Worm (Caenorhabditis elegans) whole organism, L1 larva: ENCODE results near the gene ceh-60.

Source experiments
- C16A3.4 ChIP-seq: fragments of 150-350 bp; optimal IDR thresholded peaks from 2 replicates; lab custom pipeline; 2014; ENCODE audit warnings: missing biosample characterization, missing genetic modification characterization
- alr-1 ChIP-seq: fragments of 200-800 bp; sonication (Bioruptor generic); optimal IDR thresholded peaks from 2 replicates; lab custom pipeline; 2018; ENCODE audit warnings: borderline replicate concordance, mild to moderate bottlenecking, missing genetic modification characterization, missing compliant biosample characterization
- ama-1 ChIP-seq: fragments of 150-350 bp; optimal IDR thresholded peaks from 2 replicates; lab custom pipeline; 2014
- blmp-1 ChIP-seq: fragments of 150-350 bp; optimal IDR thresholded peaks from 2 replicates; lab custom pipeline; 2014; ENCODE audit warnings: missing biosample characterization, missing genetic modification characterization
- ceh-8 ChIP-seq: fragments of 200-800 bp; sonication (Bioruptor generic); optimal IDR thresholded peaks from 2 replicates; lab custom pipeline; 2018; ENCODE audit warnings: mild to moderate bottlenecking, missing genetic modification characterization, moderate library complexity, missing compliant biosample characterization
- ceh-82 ChIP-seq, 3 experiments: fragments of 150-350 bp in 1 of 3; sonication (generic microtip) in 2 of 3; optimal IDR thresholded peaks; 2 replicates each; lab custom pipeline; 2014 to 2017; ENCODE audit warnings: missing biosample characterization in 3 of 3, missing genetic modification characterization in 3 of 3
- dsc-1 ChIP-seq: sonication (generic microtip); optimal IDR thresholded peaks from 2 replicates; lab custom pipeline; 2016; ENCODE audit warnings: mild to moderate bottlenecking, missing genetic modification characterization, missing compliant biosample characterization
- egl-13 ChIP-seq: sonication (generic microtip); optimal IDR thresholded peaks from 2 replicates; lab custom pipeline; 2016; ENCODE audit warnings: missing genotype, missing genetic modification reagents, missing genetic modification characterization, missing compliant biosample characterization
- elt-2 ChIP-seq: sonication (generic microtip); optimal IDR thresholded peaks from 2 replicates; lab custom pipeline; 2016; ENCODE audit warnings: missing genetic modification characterization, mild to moderate bottlenecking, inconsistent platforms, missing compliant biosample characterization, missing genetic modification reagents
- elt-3 ChIP-seq, 6 experiments: fragments of 150-350 bp in 1 of 6; sonication (generic microtip); optimal IDR thresholded peaks; 2 replicates each; lab custom pipeline; 2017 to 2018; ENCODE audit warnings: missing biosample characterization in 6 of 6, missing genetic modification characterization in 6 of 6, inconsistent platforms in 1 of 6
- fkh-8 ChIP-seq: sonication (generic microtip); optimal IDR thresholded peaks from 2 replicates; lab custom pipeline; 2016; ENCODE audit warnings: mild to moderate bottlenecking, missing genetic modification characterization, missing compliant biosample characterization
- grh-1 ChIP-seq: fragments of 200-800 bp; sonication (Bioruptor generic); IDR thresholded peaks from 2 replicates; pipeline ENCODE4 v1.3.6; 2022; ENCODE audit warnings: missing genetic modification reagents, missing genetic modification characterization, missing compliant biosample characterization
- hlh-17 ChIP-seq: fragments of 200-800 bp; sonication (Bioruptor generic); optimal IDR thresholded peaks from 2 replicates; lab custom pipeline; 2018; ENCODE audit warnings: missing genetic modification characterization, mild to moderate bottlenecking, missing compliant biosample characterization, moderate library complexity, borderline replicate concordance
- hlh-4 ChIP-seq: sonication (generic microtip); optimal IDR thresholded peaks from 2 replicates; lab custom pipeline; 2016; ENCODE audit warnings: mild to moderate bottlenecking, missing genetic modification characterization, missing compliant biosample characterization
- irx-1 ChIP-seq: sonication (generic microtip); optimal IDR thresholded peaks from 2 replicates; lab custom pipeline; 2016; ENCODE audit warnings: missing genetic modification characterization, missing compliant biosample characterization
- jun-1 ChIP-seq: fragments of 150-350 bp; optimal IDR thresholded peaks from 2 replicates; lab custom pipeline; 2014; ENCODE audit warnings: missing biosample characterization, missing genetic modification reagents, missing genetic modification characterization
- lin-14 ChIP-seq: fragments of 200-800 bp; sonication (Bioruptor generic); optimal IDR thresholded peaks from 2 replicates; lab custom pipeline; 2018; ENCODE audit warnings: mild to moderate bottlenecking, missing genetic modification characterization, moderate library complexity, missing compliant biosample characterization
- lin-35 ChIP-seq, 2 experiments: fragments of 150-350 bp; optimal IDR thresholded peaks; 2 replicates each; lab custom pipeline; 2014; ENCODE audit warnings: missing biosample characterization in 2 of 2, missing genetic modification characterization in 2 of 2, missing genetic modification reagents in 2 of 2
- lir-3 ChIP-seq: sonication (generic microtip); optimal IDR thresholded peaks from 2 replicates; lab custom pipeline; 2016; ENCODE audit warnings: mild to moderate bottlenecking, missing genetic modification characterization, moderate library complexity, missing compliant biosample characterization; ENCODE audit not compliant: poor library complexity
- mef-2 ChIP-seq: fragments of 150-350 bp; optimal IDR thresholded peaks from 2 replicates; lab custom pipeline; 2014; ENCODE audit warnings: missing biosample characterization, missing genetic modification characterization
- nhr-19 ChIP-seq: fragments of 200-800 bp; sonication (Bioruptor generic); conservative IDR thresholded peaks from 2 replicates; pipeline ENCODE4 v1.3.6; 2022; ENCODE audit warnings: missing genetic modification characterization, missing compliant biosample characterization
- nhr-20 ChIP-seq: sonication (generic microtip); optimal IDR thresholded peaks from 2 replicates; lab custom pipeline; 2016; ENCODE audit warnings: mild to moderate bottlenecking, missing genetic modification characterization, missing compliant biosample characterization
- nhr-28 ChIP-seq: fragments of 150-350 bp; optimal IDR thresholded peaks from 2 replicates; lab custom pipeline; 2014; ENCODE audit warnings: missing biosample characterization, missing genetic modification characterization
- nhr-71 ChIP-seq: sonication (generic microtip); optimal IDR thresholded peaks from 2 replicates; lab custom pipeline; 2016; ENCODE audit warnings: mild to moderate bottlenecking, missing genetic modification characterization, moderate library complexity, missing compliant biosample characterization
- nhr-84 ChIP-seq: sonication (generic microtip); optimal IDR thresholded peaks from 2 replicates; lab custom pipeline; 2017; ENCODE audit warnings: missing biosample characterization, missing genetic modification characterization
- nhr-85 ChIP-seq: sonication (generic microtip); peaks from one replicate; lab custom pipeline; 2016; ENCODE audit warnings: missing genetic modification characterization, inconsistent platforms, missing compliant biosample characterization
- nhr-90 ChIP-seq: sonication (generic microtip); optimal IDR thresholded peaks from 2 replicates; lab custom pipeline; 2016; ENCODE audit warnings: mild to moderate bottlenecking, missing genetic modification characterization, missing compliant biosample characterization; ENCODE audit not compliant: poor library complexity
- pqm-1 ChIP-seq: sonication (generic microtip); optimal IDR thresholded peaks from 3 replicates; lab custom pipeline; 2017; ENCODE audit warnings: missing biosample characterization, missing genetic modification characterization
- rnt-1 ChIP-seq: sonication (generic microtip); optimal IDR thresholded peaks from 2 replicates; lab custom pipeline; 2016; ENCODE audit warnings: mild to moderate bottlenecking, missing genetic modification characterization, moderate library complexity, missing compliant biosample characterization
- sptf-1 ChIP-seq: fragments of 150-350 bp; optimal IDR thresholded peaks from 2 replicates; lab custom pipeline; 2014; ENCODE audit warnings: missing biosample characterization, missing genetic modification characterization
- swsn-7 ChIP-seq: sonication (generic microtip); optimal IDR thresholded peaks from 2 replicates; lab custom pipeline; 2016; ENCODE audit warnings: missing genetic modification characterization, missing compliant biosample characterization
- tlp-1 ChIP-seq: fragments of 150-350 bp; optimal IDR thresholded peaks from 2 replicates; lab custom pipeline; 2014; ENCODE audit warnings: missing biosample characterization, missing genetic modification characterization
- unc-62 ChIP-seq: fragments of 150-350 bp; optimal IDR thresholded peaks from 2 replicates; lab custom pipeline; 2014; ENCODE audit warnings: missing biosample characterization, missing genetic modification reagents, missing genetic modification characterization
- vab-15 ChIP-seq: sonication (generic microtip); optimal IDR thresholded peaks from 2 replicates; lab custom pipeline; 2017; ENCODE audit warnings: missing genotype, mild to moderate bottlenecking, missing genetic modification characterization, missing compliant biosample characterization
- zag-1 ChIP-seq: fragments of 150-350 bp; optimal IDR thresholded peaks from 2 replicates; lab custom pipeline; 2014; ENCODE audit warnings: missing biosample characterization, missing genetic modification characterization
- ztf-11 ChIP-seq, 2 experiments: sonication (generic microtip); optimal IDR thresholded peaks; 2 replicates each; lab custom pipeline; 2016 to 2017; ENCODE audit warnings: missing genetic modification characterization in 2 of 2, missing biosample characterization in 1 of 2, missing compliant biosample characterization in 1 of 2

ceh-60 gene

DNA sequence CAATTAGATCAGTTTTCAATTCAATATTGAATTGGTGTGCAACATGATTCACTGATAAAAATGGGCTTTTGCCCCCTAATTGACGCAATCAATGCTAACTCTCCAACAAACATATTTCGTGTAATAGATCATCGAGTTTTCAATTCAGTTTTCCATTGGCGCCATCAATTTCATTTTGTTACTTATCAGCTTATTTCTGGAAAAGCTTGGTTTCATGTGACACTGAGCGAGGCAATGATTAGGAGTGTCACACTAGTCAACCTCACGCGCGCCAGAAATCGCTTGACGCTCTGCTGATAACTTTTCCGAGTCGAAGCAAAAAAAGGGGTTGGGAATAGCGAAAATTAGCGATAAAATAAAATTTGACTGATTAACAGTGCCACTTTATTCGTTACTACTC lies 11.4 kb downstream of the ceh-60 start, which contains the start of gene ets-4 (continued):
- peak; percentile 39 for TF ChIP-seq nhr-90 (tag; lab: Kevin White, UChicago)
- peak; percentile 37 for TF ChIP-seq nhr-71
- no peak for TF ChIP-seq swsn-7
- no peak for TF ChIP-seq egl-13 (tag; lab: Kevin White, UChicago)
- TF ChIP-seq lin-35 (GFP tag; optimal IDR thresholded peaks at IDR 0.05; lab: Kevin White, UChicago) = peak in 1 of 2 experiments; percentile 29
- TF ChIP-seq jun-1 (tag; lab: Kevin White, UChicago) = peak; percentile 40
- TF ChIP-seq dsc-1 (tag; lab: Kevin White, UChicago) = no peak
- peak; percentile 18 for TF ChIP-seq nhr-20
- no peak for TF ChIP-seq alr-1 (tag; lab: Kevin White, UChicago)
- no peak for TF ChIP-seq rnt-1 (tag; lab: Kevin White, UChicago)
- TF ChIP-seq tlp-1 (tag; lab: Kevin White, UChicago) = peak; percentile 35

DNA sequence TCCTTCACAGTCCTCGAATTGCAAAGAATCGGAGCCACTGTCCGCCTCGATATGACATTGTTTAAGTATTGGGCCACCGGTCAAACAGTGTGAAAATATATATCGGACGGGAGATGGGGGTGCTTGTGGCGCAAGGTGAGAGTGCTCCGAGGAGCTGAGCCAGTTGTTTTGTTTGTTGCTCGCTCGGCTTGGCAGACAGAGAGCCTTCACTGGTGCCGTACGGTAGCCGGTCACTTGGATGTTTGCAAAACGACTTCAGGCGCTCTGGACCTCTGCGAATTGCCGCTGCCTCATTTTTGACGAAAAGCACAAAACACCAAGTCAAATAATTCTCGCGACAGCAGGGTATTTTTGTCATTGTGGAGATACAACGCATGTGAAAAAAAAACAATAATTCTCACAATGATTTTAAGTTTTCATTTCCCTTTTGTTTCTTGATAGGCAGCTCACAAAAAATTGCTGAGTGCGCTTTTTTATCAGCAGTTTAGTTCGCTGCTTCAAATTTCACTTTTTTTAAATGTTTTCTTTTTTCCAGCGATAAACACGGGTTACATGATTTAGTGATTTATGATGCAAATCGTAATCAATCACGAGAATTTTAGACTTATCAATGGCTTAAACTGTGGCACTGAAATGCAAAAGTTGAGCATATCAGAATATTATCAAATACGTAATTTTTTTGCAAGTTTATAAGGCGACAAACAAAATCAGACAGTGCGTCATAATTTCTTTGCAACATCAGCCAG lies 12.7 kb downstream of the ceh-60 start:
- TF ChIP-seq blmp-1 (tag; lab: Kevin White, UChicago) (no peak), nhr-71 (peak; percentile 42), lin-35 (GFP tag; optimal IDR thresholded peaks at IDR 0.05; lab: Kevin White, UChicago) (peak in 1 of 2 experiments; percentile 26), tlp-1 (tag; lab: Kevin White, UChicago) (no peak), elt-2 (tag; lab: Kevin White, UChicago) (peak; percentile 95)
- TF ChIP-seq, all 84 proteins: peak for 3

DNA sequence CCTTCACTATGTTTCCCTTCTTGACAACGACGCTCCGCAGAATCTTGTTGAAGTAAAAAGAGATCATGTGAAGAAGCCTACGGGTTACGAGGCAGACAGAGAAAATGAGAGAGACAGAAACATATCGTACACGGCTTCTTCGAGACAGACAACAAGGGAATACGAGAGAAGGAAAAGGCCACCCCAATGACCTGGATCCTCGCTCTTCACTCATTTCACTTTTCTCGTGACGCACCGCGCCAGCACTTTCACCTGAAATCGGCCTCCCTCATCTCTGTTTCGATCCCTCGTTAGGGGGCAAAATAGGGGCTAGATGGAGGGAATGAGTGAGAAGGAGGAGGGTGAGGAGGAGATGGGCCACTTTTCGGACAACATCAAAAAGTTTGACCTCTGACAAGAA lies 14.7 kb downstream of the ceh-60 start:
- TF ChIP-seq grh-1 = no peak
- TF ChIP-seq swsn-7 = no peak
- TF ChIP-seq blmp-1 (tag; lab: Kevin White, UChicago) = peak; percentile 100
- TF ChIP-seq irx-1 = no peak
- TF ChIP-seq unc-62 = no peak

DNA sequence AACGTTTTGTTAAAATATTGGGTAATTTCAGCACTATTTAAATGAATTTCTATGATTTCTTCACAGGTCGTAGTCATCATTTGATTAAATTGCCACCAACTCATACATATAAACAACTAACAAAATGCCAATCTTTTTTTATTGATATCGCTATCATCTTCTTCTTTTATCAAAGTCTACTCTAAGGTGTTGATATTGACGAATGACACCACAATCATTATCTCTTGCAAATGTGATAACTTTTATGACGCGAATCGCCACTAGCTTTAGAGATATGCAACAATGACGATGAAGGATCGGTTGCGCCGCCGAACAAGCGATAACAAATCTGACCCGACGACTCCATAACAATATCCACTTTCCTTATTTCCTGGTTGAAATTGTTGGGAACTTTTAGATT lies 15.5 kb downstream of the ceh-60 start:
- TF ChIP-seq nhr-20 (peak; percentile 5), ceh-8 (GFP tag; lab: Kevin White, UChicago) (no peak), lir-3 (no peak), hlh-4 (tag; lab: Kevin White, UChicago) (no peak), sptf-1 (tag; lab: Kevin White, UChicago) (no peak), elt-2 (tag; lab: Kevin White, UChicago) (peak; percentile 45), elt-3 (tag; optimal IDR thresholded peaks at IDR 0.05; lab: Kevin White, UChicago) (peak in 5 of 6 experiments; percentile 41 to 75 (median 56)), nhr-85 (tag; lab: Kevin White, UChicago) (no peak), hlh-17 (GFP tag; lab: Kevin White, UChicago) (no peak), ztf-11 (tag; optimal IDR thresholded peaks at IDR 0.05; lab: Kevin White, UChicago) (no peak), mef-2 (tag; lab: Kevin White, UChicago) (no peak), nhr-84 (tag; lab: Kevin White, UChicago) (no peak), nhr-28 (tag; lab: Kevin White, UChicago) (no peak), pqm-1 (tag; lab: Kevin White, UChicago) (no peak), C16A3.4 (tag; lab: Kevin White, UChicago) (no peak), irx-1 (no peak), zag-1 (tag; lab: Kevin White, UChicago) (no peak), fkh-8 (tag; lab: Kevin White, UChicago) (no peak), blmp-1 (tag; lab: Kevin White, UChicago) (peak; percentile 78), vab-15 (no peak), ceh-82 (tag; optimal IDR thresholded peaks at IDR 0.05; lab: Kevin White, UChicago) (no peak), lin-35 (GFP tag; optimal IDR thresholded peaks at IDR 0.05; lab: Kevin White, UChicago) (no peak), egl-13 (tag; lab: Kevin White, UChicago) (no peak), lin-14 (GFP tag; lab: Kevin White, UChicago) (peak; percentile 18), nhr-19 (GFP tag; lab: Robert Waterston, UW) (no peak), ama-1 (lab: Kevin White, UChicago) (no peak)
